Worm (Caenorhabditis elegans): Measurements from ENCODE around the gene T28D9.4.
A peak's percentile ranks its signal among the peaks of the same experiment; 100 is the strongest.

T28D9.4 gene

DNA sequence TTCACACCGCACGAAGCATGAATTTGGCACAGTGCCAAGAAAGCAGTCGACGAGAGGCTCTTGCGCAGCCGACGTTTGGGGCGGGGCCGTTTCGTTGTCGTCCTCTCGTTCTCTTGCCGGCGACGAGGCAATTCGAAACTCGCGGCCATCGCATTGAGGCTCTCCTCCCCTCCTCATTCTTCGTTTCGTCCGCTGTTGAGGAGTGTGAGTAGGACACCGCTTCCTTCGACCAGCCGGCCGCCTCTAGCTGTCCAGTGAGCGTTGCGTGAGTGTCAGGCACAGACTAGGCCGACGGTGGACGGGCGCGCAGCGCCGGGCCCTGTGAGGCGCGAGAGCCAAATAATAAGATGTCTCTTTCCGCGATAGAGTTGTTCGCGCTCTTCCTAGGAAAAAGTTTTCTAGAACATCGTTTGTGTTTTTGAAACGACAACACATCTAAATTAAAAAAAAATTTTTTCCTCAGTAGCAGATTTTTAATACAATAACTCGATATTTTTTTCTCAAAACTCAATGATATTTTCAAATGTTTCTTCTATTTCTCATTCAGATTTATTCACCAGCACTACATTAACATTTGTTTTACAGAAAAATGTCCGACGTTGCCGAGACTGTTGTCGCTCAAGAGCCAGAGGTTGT lies 15.2 kb downstream of the T28D9.4 start, which contains the start of the genes T28D9.11 and T28D9.1 (continued):
- TF ChIP-seq ama-1 (optimal IDR thresholded peaks at IDR 0.05) (peak; percentile 89), ZK546.5 (tag; optimal IDR thresholded peaks at IDR 0.05) (no peak), nhr-77 (tag; optimal IDR thresholded peaks at IDR 0.05) (no peak), nhr-67 (tag; optimal IDR thresholded peaks at IDR 0.05) (no peak)

DNA sequence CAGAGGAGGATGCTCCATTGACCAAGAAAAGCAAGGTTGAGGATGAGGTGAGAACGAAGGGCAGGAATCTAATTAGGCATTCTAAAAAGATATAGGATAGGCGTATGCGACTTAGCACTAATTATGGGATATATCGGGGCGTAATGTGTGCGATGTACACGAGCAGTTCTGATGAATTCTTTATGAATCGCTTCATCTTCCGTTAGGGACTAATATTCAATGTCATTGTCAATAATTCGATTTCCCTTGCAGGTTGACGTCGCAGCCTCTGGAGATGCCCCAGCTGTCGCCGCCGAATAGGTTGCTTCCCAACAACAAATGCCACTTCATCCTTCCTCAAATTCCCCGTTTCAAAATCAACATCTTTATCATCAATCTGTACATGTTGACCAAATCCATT lies 16.4 kb downstream of the T28D9.4 start:
- TF ChIP-seq nhr-28 (tag; optimal IDR thresholded peaks at IDR 0.05) (no peak), unc-62 (GFP tag; optimal IDR thresholded peaks at IDR 0.05) (no peak), nhr-237 (tag; optimal IDR thresholded peaks at IDR 0.05) (no peak), ceh-16 (tag; optimal IDR thresholded peaks at IDR 0.05) (no peak), tbx-2 (tag; optimal IDR thresholded peaks at IDR 0.05) (no peak), lin-39 (tag; optimal IDR thresholded peaks at IDR 0.05) (no peak), skn-1 (tag; optimal IDR thresholded peaks at IDR 0.05) (no peak), mdl-1 (tag; optimal IDR thresholded peaks at IDR 0.05) (no peak), nhr-67 (tag; optimal IDR thresholded peaks at IDR 0.05) (no peak)

DNA sequence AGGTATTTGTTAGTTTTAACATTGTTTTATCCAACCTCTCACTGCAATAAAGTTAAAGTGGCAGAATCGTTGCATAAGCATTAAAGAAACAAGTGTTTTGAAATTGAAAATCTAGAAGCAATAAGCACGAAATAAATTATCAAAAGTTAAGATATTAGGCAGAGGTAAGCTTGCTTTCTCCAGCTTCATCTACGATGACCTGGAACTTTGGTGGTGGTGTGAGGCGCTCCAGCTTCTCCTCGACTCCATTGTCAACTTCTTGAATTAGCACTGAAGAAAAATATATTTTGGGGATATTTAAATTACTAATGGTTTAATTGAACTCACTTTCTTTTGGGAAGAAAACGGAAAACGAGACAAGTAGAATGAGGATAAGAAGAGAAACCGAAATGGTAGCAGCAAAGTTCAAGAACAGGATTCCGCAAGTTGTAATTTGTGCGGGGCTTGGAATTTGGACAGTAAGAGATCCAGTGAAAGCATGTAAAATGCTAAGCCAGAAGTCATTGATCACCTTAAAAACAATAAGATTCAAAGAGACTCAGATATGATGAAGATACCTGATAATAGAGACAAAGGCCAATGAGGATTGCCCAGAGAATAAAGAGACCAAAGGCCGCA lies 17.1 kb downstream of the T28D9.4 start:
- no peak for TF ChIP-seq ztf-11 (tag; optimal IDR thresholded peaks at IDR 0.05)
- peak; percentile 35 for TF ChIP-seq ama-1 (optimal IDR thresholded peaks at IDR 0.05)
- no peak for TF ChIP-seq R02D3.7 (tag; optimal IDR thresholded peaks at IDR 0.05)
- TF ChIP-seq ceh-16 (tag; optimal IDR thresholded peaks at IDR 0.05): no peak

DNA sequence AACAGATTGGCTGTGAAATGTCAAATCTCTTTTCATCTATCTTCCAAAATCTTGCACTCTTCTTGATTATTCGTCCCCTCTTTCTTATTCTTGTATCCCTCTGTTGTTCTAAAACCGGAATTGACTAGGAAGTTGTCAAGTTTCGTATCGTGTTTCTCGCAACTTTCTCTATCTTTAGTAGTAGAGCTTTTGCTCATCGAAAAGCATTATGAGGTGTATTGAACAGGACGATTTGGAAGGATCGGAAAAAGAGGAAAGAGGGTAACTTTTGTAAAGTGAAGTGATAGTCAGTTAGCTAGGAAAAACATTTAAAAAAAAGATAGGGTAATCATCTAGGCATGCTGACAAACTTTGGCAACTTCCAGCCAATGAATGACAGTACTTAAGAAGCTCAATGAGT lies 19.7 kb downstream of the T28D9.4 start:
- TF ChIP-seq nhr-28 (tag; optimal IDR thresholded peaks at IDR 0.05): no peak
- no peak for TF ChIP-seq snpc-4 (tag; optimal IDR thresholded peaks at IDR 0.05)
- TF ChIP-seq ceh-16 (tag; optimal IDR thresholded peaks at IDR 0.05): no peak
- no peak for TF ChIP-seq eor-1 (tag; optimal IDR thresholded peaks at IDR 0.05)
- no peak for TF ChIP-seq nhr-23 (tag; optimal IDR thresholded peaks at IDR 0.05)
- TF ChIP-seq sea-2 (GFP tag; optimal IDR thresholded peaks at IDR 0.05): no peak
- TF ChIP-seq tbx-2 (tag; optimal IDR thresholded peaks at IDR 0.05): no peak
- no peak for TF ChIP-seq mdl-1 (tag; optimal IDR thresholded peaks at IDR 0.05)
- no peak for TF ChIP-seq zag-1 (tag; optimal IDR thresholded peaks at IDR 0.05)

DNA sequence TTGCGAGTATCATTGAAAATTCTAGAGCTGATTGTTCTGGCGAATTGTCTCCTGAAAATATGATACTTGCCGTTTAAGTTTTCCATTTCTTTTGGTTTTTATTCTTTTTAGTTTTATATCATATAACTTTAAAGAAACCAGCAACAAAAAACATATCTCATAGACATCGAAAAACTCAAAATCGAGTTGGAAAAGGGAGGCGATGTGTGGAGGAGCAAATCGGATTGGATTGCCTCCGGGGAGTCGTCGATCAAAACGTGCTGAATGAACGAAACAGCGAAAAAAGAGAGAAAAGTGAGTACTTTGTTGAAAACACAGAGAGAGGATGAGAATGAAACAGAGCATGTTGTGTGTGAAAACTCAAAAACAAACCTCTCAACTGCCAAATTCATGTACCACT lies 20.4 kb downstream of the T28D9.4 start:
- TF ChIP-seq zag-1 (tag; optimal IDR thresholded peaks at IDR 0.05) (no peak), nfya-1 (tag; optimal IDR thresholded peaks at IDR 0.05; ENCODE audit: insufficient read depth) (peak; percentile 18)

DNA sequence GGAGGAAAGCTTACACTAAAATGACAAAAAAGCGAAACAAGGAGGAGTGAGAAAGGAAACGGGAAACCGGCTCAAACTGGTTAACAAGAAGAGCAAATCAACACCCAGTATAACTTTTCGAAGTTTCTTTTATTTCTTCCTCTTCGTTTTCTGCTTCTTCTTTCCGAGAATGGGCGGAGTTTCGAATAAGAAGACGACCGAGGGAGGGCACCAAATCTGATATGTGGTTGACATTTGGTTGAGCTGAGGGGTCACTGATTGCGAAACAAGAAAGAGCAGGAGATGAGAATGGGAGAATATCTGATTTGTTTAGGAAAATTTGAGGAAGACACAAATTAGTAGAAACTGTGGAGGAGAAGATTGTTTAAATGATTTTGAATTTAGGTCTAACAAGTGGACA lies 21.9 kb downstream of the T28D9.4 start:
- TF ChIP-seq ceh-82 (tag; optimal IDR thresholded peaks at IDR 0.05) (no peak), nfya-1 (tag; optimal IDR thresholded peaks at IDR 0.05; ENCODE audit: insufficient read depth) (peak; percentile 20), fkh-10 (GFP tag; optimal IDR thresholded peaks at IDR 0.05) (no peak), nhr-25 (tag; optimal IDR thresholded peaks at IDR 0.05) (no peak), jun-1 (tag; optimal IDR thresholded peaks at IDR 0.05) (no peak), nhr-12 (tag; optimal IDR thresholded peaks at IDR 0.05) (no peak)

DNA sequence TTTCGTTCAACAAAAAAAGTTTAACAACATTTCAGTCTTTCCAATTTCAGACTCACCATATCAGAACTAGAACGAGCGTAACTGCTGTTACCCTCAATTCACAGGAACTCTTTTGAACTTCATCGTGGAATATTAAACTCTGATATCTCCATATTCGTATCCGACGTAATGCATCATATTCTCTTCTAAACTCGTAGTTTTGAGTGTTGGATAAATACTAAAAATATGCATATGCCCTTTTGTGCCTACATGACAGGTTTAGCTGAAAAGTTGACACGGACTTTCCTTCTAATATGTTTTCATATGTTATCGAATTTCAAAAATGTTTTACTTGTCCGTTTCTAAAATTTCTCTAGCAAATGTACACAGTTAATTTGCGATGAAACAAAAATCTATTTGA lies 22.3 kb downstream of the T28D9.4 start, which contains the start of gene twk-49:
Gene twk-49, minus strand, starts transcription at position 101 of the 400 bp plus-strand sequence.
- TF ChIP-seq ztf-4 (tag; optimal IDR thresholded peaks at IDR 0.05): no peak
- no peak for TF ChIP-seq mml-1 (tag; optimal IDR thresholded peaks at IDR 0.05)
- TF ChIP-seq nhr-77 (tag; optimal IDR thresholded peaks at IDR 0.05): no peak
- no peak for TF ChIP-seq nhr-11 (tag; optimal IDR thresholded peaks at IDR 0.05)
- no peak for TF ChIP-seq jun-1 (tag; optimal IDR thresholded peaks at IDR 0.05)
- TF ChIP-seq R02D3.7 (tag; optimal IDR thresholded peaks at IDR 0.05): no peak
- no peak for TF ChIP-seq nhr-28 (tag; optimal IDR thresholded peaks at IDR 0.05)
- no peak for TF ChIP-seq fos-1 (tag; optimal IDR thresholded peaks at IDR 0.05)
- no peak for TF ChIP-seq skn-1 (tag; optimal IDR thresholded peaks at IDR 0.05)
- no peak for TF ChIP-seq ceh-82 (tag; optimal IDR thresholded peaks at IDR 0.05)
